Worm (Caenorhabditis elegans) whole organism, L2 larva: Measurements from ENCODE around the gene C08B6.8.

Experiments used
- R02D3.7 ChIP-seq: fragments of 150-350 bp; optimal IDR thresholded peaks from 2 replicates; lab custom pipeline; 2014; ENCODE audit warnings: missing biosample characterization, missing genetic modification characterization
- ceh-82 ChIP-seq: fragments of 150-350 bp; optimal IDR thresholded peaks from 2 replicates; lab custom pipeline; 2014; ENCODE audit warnings: missing biosample characterization, missing genetic modification characterization
- elt-3 ChIP-seq: sonication (generic microtip); optimal IDR thresholded peaks from 2 replicates; lab custom pipeline; 2017; ENCODE audit warnings: missing biosample characterization, missing genetic modification characterization
- fos-1 ChIP-seq: fragments of 150-350 bp; optimal IDR thresholded peaks from 2 replicates; lab custom pipeline; 2014; ENCODE audit warnings: missing biosample characterization, missing genetic modification characterization
- lin-13 ChIP-seq: fragments of 150-350 bp; optimal IDR thresholded peaks from 2 replicates; lab custom pipeline; 2014; ENCODE audit warnings: missing biosample characterization, missing genetic modification reagents, missing genetic modification characterization
- lin-39 ChIP-seq: fragments of 150-350 bp; optimal IDR thresholded peaks from 2 replicates; lab custom pipeline; 2014; ENCODE audit warnings: missing biosample characterization, missing genetic modification reagents, missing genetic modification characterization
- mdl-1 ChIP-seq, 2 experiments: fragments of 150-350 bp in 1 of 2; sonication (generic microtip) in 1 of 2; optimal IDR thresholded peaks; 2 replicates each; lab custom pipeline; 2017; ENCODE audit warnings: missing biosample characterization in 2 of 2, missing genetic modification characterization in 2 of 2
- nhr-10 ChIP-seq: sonication (generic microtip); optimal IDR thresholded peaks from 2 replicates; lab custom pipeline; 2017; ENCODE audit warnings: missing biosample characterization, missing genetic modification characterization
- sma-9 ChIP-seq, 2 experiments: fragments of 150-350 bp in 1 of 2; sonication (generic microtip) in 1 of 2; optimal IDR thresholded peaks; 2 replicates each; lab custom pipeline; 2014 to 2016; ENCODE audit warnings: missing genetic modification characterization in 2 of 2, mild to moderate bottlenecking in 1 of 2, missing biosample characterization in 1 of 2, missing compliant biosample characterization in 1 of 2, missing genetic modification reagents in 1 of 2, moderate library complexity in 1 of 2
- unc-55 ChIP-seq: fragments of 150-350 bp; sonication (generic microtip); optimal IDR thresholded peaks from 3 replicates; lab custom pipeline; 2014; ENCODE audit warnings: missing biosample characterization, missing genetic modification reagents, missing genetic modification characterization

- no peak for TF ChIP-seq R02D3.7 (tag; lab: Kevin White, UChicago)
- no peak for TF ChIP-seq fos-1 (tag; lab: Kevin White, UChicago)
- no peak for TF ChIP-seq sma-9 (GFP tag; optimal IDR thresholded peaks at IDR 0.05; lab: Kevin White, UChicago)
- TF ChIP-seq sma-9 (tag; optimal IDR thresholded peaks at IDR 0.05; lab: Kevin White, UChicago): no peak
- TF ChIP-seq elt-3 (tag; lab: Kevin White, UChicago): no peak
- TF ChIP-seq nhr-10: no peak
- no peak for TF ChIP-seq mdl-1 (tag; optimal IDR thresholded peaks at IDR 0.05; lab: Kevin White, UChicago)
- TF ChIP-seq unc-55 (GFP tag; lab: Kevin White, UChicago): no peak
- TF ChIP-seq ceh-82 (tag; lab: Kevin White, UChicago): no peak
- TF ChIP-seq lin-13: no peak
- TF ChIP-seq lin-39 (tag; lab: Kevin White, UChicago): no peak
Observed at ce11 chrV:10098429-10098828, 36.0 kb upstream of the C08B6.8 start, which contains the start of gene ugt-47.
